Worm (Caenorhabditis elegans): Measurements from ENCODE around the gene W06A7.4.

DNA sequence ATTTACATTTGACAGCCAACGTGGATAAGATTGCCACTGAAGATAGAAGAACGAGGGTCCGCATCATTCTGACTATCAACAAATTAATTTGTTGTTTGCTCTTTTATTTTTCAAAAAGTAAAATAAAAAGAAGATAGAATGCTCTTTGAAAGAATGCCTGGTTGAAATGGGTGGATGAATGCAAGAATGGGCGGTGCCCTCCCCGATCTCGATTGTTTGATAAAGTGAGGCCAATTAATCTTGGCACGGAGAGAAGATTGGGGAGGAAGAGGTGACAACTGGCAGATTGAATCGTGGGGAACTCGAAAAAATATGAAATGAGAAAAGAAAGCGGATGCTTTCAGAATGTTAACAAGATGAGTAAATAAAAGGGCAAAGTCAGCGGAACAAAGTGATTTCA is 47.1 kb downstream of the W06A7.4 start, which contains the start of gene ZC412.3:
- TF ChIP-seq aly-2 (tag; optimal IDR thresholded peaks at IDR 0.05) (no peak), elt-3 (tag; optimal IDR thresholded peaks at IDR 0.05) (no peak), ceh-82 (tag; optimal IDR thresholded peaks at IDR 0.05) (no peak), egl-27 (tag; optimal IDR thresholded peaks at IDR 0.05) (no peak), nhr-237 (tag; optimal IDR thresholded peaks at IDR 0.05) (no peak), lin-15B (tag; optimal IDR thresholded peaks at IDR 0.05) (no peak), nhr-43 (tag; optimal IDR thresholded peaks at IDR 0.05; ENCODE audit: poor library complexity, severe bottlenecking) (no peak), pha-4 (tag; optimal IDR thresholded peaks at IDR 0.05) (no peak), nhr-76 (tag; optimal IDR thresholded peaks at IDR 0.05) (no peak), snpc-4 (tag; optimal IDR thresholded peaks at IDR 0.05) (no peak), nhr-25 (tag; optimal IDR thresholded peaks at IDR 0.05) (no peak), ceh-28 (tag; optimal IDR thresholded peaks at IDR 0.05) (no peak), nfya-1 (tag; optimal IDR thresholded peaks at IDR 0.05; ENCODE audit: insufficient read depth) (no peak), R02D3.7 (tag; optimal IDR thresholded peaks at IDR 0.05) (no peak)

Data from whole organism, L3 larva.